Fruit fly (Drosophila melanogaster) S2 (cell line): ENCODE measurements around the gene Pex1.

Source experiments
- CG8478 ChIP-seq: fragments of >200 bp; optimal IDR thresholded peaks from 2 replicates; lab custom pipeline; 2018
- CTCF ChIP-seq, 2 experiments: fragments of >200 bp; optimal IDR thresholded peaks; 2 replicates each; lab custom pipeline; 2018

DNA sequence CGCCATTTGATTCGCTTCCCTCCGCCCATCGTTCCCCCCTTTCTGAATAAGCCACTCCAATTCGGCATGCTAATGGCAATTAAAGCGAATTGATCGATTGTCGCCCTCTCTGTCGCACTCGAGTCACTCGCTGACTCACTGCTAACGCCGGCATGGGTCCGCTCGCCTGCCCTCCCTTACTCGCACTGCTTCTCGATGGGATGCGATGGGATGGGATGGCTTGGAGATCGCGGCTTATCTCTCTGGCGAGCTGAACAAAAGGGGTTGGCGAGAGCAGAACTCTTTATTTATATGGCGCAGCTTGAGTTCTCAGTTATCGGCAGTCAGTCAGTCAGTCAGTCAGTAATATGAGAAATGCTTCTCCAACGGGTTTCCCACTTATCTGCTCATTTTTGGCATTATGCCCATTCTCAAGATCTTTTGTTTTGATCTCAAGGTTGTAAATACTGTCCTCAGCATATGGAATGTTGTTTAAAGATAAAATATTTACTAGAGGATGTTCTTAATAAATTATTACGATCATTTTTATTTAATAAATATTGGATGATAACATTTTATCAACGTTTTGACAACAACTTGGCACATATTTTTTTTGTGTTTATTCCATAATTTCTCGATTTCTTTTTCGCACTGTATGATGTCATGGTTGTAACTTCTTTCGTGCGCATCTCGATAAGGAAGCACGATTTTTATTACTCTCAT lies 15.7 kb upstream of the Pex1 start:
- TF ChIP-seq CG8478 (lab: Kevin White, UChicago) (no peak), CTCF (optimal IDR thresholded peaks at IDR 0.05; lab: Kevin White, UChicago) (no peak)
